Fruit fly (Drosophila melanogaster): ENCODE measurements around the gene Mrp4.

DNA sequence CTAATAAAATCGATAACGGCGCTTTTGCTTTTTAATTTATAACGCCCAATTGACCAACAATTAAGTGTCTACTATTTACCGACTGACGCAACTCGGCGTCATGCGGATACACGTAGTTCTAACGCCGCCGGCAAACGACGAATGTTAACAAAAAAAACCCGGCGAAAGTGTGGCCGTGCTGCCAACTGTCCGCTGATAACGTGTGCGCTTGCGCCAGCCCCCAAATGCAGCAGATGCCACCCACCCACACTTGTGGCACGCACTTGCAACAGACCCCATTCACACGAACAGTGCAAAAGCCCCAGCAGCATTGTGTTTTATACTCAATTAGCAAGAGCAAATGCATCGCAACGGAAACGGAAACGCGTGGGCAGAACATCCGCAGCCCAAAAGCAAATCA lies 5.9 kb upstream of the Mrp4 start:
- TF ChIP-seq usp (GFP tag; optimal IDR thresholded peaks at IDR 0.05) (no peak), OdsH (GFP tag; optimal IDR thresholded peaks at IDR 0.05) (no peak), h (GFP tag; optimal IDR thresholded peaks at IDR 0.05) (no peak), brk (GFP tag; optimal IDR thresholded peaks at IDR 0.05) (no peak)

Data from whole organism, wandering third instar larva.